Worm (Caenorhabditis elegans) whole organism, young adult: ENCODE data around the gene C49H3.16.
A peak's percentile ranks its signal among the peaks of the same experiment; 100 is the strongest.
"Not testable (repeated sequence)": the region's sequence is repeated elsewhere in the genome, so short reads cannot be mapped to it uniquely, and the experiment has no call there.

Experiments used
- B0019.2 ChIP-seq: fragments of 200-800 bp; sonication (Bioruptor generic); conservative IDR thresholded peaks from 2 replicates; pipeline ENCODE4 v1.3.6; 2022; ENCODE audit warnings: missing genetic modification reagents, missing genetic modification characterization, missing compliant biosample characterization
- B0336.3 ChIP-seq: fragments of 200-800 bp; sonication (Bioruptor generic); IDR thresholded peaks from 2 replicates; pipeline ENCODE4 v1.3.6; 2022; ENCODE audit warnings: missing genetic modification characterization, missing compliant biosample characterization
- C06A6.2 ChIP-seq: fragments of 200-800 bp; sonication (Bioruptor generic); conservative IDR thresholded peaks from 2 replicates; pipeline ENCODE4 v1.3.6; 2022; ENCODE audit warnings: missing genetic modification characterization, missing compliant biosample characterization
- C17E4.6 ChIP-seq: fragments of 200-800 bp; sonication (Bioruptor generic); IDR thresholded peaks from 2 replicates; pipeline ENCODE4 v1.3.6; 2022; ENCODE audit warnings: missing genetic modification reagents, missing genetic modification characterization, missing compliant biosample characterization
- D2030.7 ChIP-seq: fragments of 200-800 bp; sonication (Bioruptor generic); IDR thresholded peaks from 2 replicates; pipeline ENCODE4 v1.3.6; 2022; ENCODE audit warnings: missing genetic modification reagents, missing genetic modification characterization, missing compliant biosample characterization
- F33H1.4 ChIP-seq: fragments of 200-800 bp; sonication (Bioruptor generic); IDR thresholded peaks from 2 replicates; pipeline ENCODE4 v1.3.6; 2022; ENCODE audit warnings: missing genetic modification reagents, missing genetic modification characterization, missing compliant biosample characterization
- F37B4.10 ChIP-seq: fragments of 200-800 bp; sonication (Bioruptor generic); IDR thresholded peaks from 2 replicates; pipeline ENCODE4 v1.3.6; 2022; ENCODE audit warnings: missing genetic modification characterization, missing compliant biosample characterization
- F49E8.2 ChIP-seq: sonication (generic microtip); optimal IDR thresholded peaks from 3 replicates; lab custom pipeline; 2017; ENCODE audit warnings: missing genetic modification characterization, mild to moderate bottlenecking, missing compliant biosample characterization, antibody characterized with exemption, moderate library complexity; ENCODE audit not compliant: insufficient read depth
- Y53F4B.3 ChIP-seq: fragments of 200-800 bp; sonication (Bioruptor generic); IDR thresholded peaks from 2 replicates; pipeline ENCODE4 v1.3.6; 2022; ENCODE audit warnings: missing genetic modification reagents, missing genetic modification characterization, missing compliant biosample characterization
- Y67H2A.10 ChIP-seq: fragments of 200-800 bp; sonication (Bioruptor generic); conservative IDR thresholded peaks from 2 replicates; pipeline ENCODE4 v1.3.6; 2022; ENCODE audit warnings: missing genetic modification reagents, missing genetic modification characterization, missing compliant biosample characterization
- Y79H2A.3 ChIP-seq: fragments of 200-800 bp; sonication (Bioruptor generic); conservative IDR thresholded peaks from 2 replicates; pipeline ENCODE4 v1.3.6; 2022; ENCODE audit warnings: missing genetic modification reagents, missing genetic modification characterization, missing compliant biosample characterization
- Y95B8A.8 ChIP-seq: fragments of 200-800 bp; sonication (Bioruptor generic); IDR thresholded peaks from 2 replicates; pipeline ENCODE4 v1.3.6; 2022; ENCODE audit warnings: missing genetic modification reagents, missing genetic modification characterization, missing compliant biosample characterization
- ZK185.1 ChIP-seq: sonication (generic microtip); optimal IDR thresholded peaks from 2 replicates; lab custom pipeline; 2016; ENCODE audit warnings: mild to moderate bottlenecking, missing genetic modification characterization, missing compliant biosample characterization; ENCODE audit not compliant: poor library complexity, severe bottlenecking
- aptf-2 ChIP-seq: fragments of 200-800 bp; sonication (Bioruptor generic); conservative IDR thresholded peaks from 2 replicates; pipeline ENCODE4 v1.3.6; 2022; ENCODE audit warnings: missing genetic modification reagents, missing genetic modification characterization, missing compliant biosample characterization
- attf-3 ChIP-seq: fragments of 200-800 bp; sonication (Bioruptor generic); conservative IDR thresholded peaks from 2 replicates; pipeline ENCODE4 v1.3.6; 2022; ENCODE audit warnings: missing genetic modification reagents, missing genetic modification characterization, missing compliant biosample characterization
- attf-5 ChIP-seq: fragments of 200-800 bp; sonication (Bioruptor generic); optimal IDR thresholded peaks from 2 replicates; lab custom pipeline; 2018; ENCODE audit warnings: mild to moderate bottlenecking, missing genetic modification characterization, missing compliant biosample characterization
- attf-6 ChIP-seq: fragments of 200-800 bp; sonication (Bioruptor generic); IDR thresholded peaks from 2 replicates; pipeline ENCODE4 v1.3.6; 2022; ENCODE audit warnings: missing genetic modification reagents, missing genetic modification characterization, missing compliant biosample characterization
- bed-2 ChIP-seq: fragments of 200-800 bp; sonication (Bioruptor generic); IDR thresholded peaks from 2 replicates; pipeline ENCODE4 v1.3.6; 2022; ENCODE audit warnings: missing genetic modification reagents, missing genetic modification characterization, missing compliant biosample characterization
- ceh-40 ChIP-seq: fragments of 200-800 bp; sonication (Bioruptor generic); IDR thresholded peaks from 2 replicates; pipeline ENCODE4 v1.3.6; 2022; ENCODE audit warnings: missing genetic modification characterization, missing compliant biosample characterization
- ceh-91 ChIP-seq: fragments of 200-800 bp; sonication (Bioruptor generic); IDR thresholded peaks from 2 replicates; pipeline ENCODE4 v1.3.6; 2022; ENCODE audit warnings: missing genetic modification reagents, missing genetic modification characterization, missing compliant biosample characterization
- dox-1 ChIP-seq: fragments of 200-800 bp; sonication (Bioruptor generic); IDR thresholded peaks from 2 replicates; pipeline ENCODE4 v1.3.6; 2022; ENCODE audit warnings: missing genetic modification reagents, missing genetic modification characterization, missing compliant biosample characterization
- dpl-1 ChIP-seq: fragments of 150-350 bp; optimal IDR thresholded peaks from 2 replicates; lab custom pipeline; 2014; ENCODE audit warnings: missing biosample characterization, missing genetic modification reagents, missing genetic modification characterization
- efl-1 ChIP-seq: fragments of 150-350 bp; optimal IDR thresholded peaks from 2 replicates; lab custom pipeline; 2014; ENCODE audit warnings: missing biosample characterization, missing genetic modification reagents, missing genetic modification characterization
- egrh-3 ChIP-seq: fragments of 200-800 bp; sonication (Bioruptor generic); IDR thresholded peaks from 2 replicates; pipeline ENCODE4 v1.3.6; 2022; ENCODE audit warnings: missing genetic modification reagents, missing genetic modification characterization, missing compliant biosample characterization
- ekl-4 ChIP-seq: fragments of 200-800 bp; sonication (Bioruptor generic); IDR thresholded peaks from 2 replicates; pipeline ENCODE4 v1.3.6; 2022; ENCODE audit warnings: missing genetic modification reagents, missing genetic modification characterization, missing compliant biosample characterization
- hmg-1.2 ChIP-seq: fragments of 200-800 bp; sonication (Bioruptor generic); IDR thresholded peaks from 2 replicates; pipeline ENCODE4 v1.3.6; 2022; ENCODE audit warnings: missing genetic modification reagents, missing genetic modification characterization, missing compliant biosample characterization
- hsf-1 ChIP-seq: fragments of 200-800 bp; sonication (Bioruptor generic); IDR thresholded peaks from 2 replicates; pipeline ENCODE4 v1.3.6; 2022; ENCODE audit warnings: missing genetic modification reagents, missing genetic modification characterization, missing compliant biosample characterization
- let-607 ChIP-seq, 2 experiments: fragments of 200-800 bp in 1 of 2; sonication (Bioruptor generic) in 1 of 2; sonication (generic microtip) in 1 of 2; optimal IDR thresholded peaks; 2 replicates each; lab custom pipeline; 2016 to 2018; ENCODE audit warnings: mild to moderate bottlenecking in 2 of 2, missing compliant biosample characterization in 2 of 2, missing genetic modification characterization in 2 of 2, moderate library complexity in 2 of 2, missing genotype in 1 of 2
- lin-26 ChIP-seq: fragments of 200-800 bp; sonication (Bioruptor generic); IDR thresholded peaks from 2 replicates; pipeline ENCODE4 v1.3.6; 2022; ENCODE audit warnings: missing genetic modification reagents, missing genetic modification characterization, missing compliant biosample characterization
- lin-40 ChIP-seq: sonication (generic microtip); optimal IDR thresholded peaks from 2 replicates; lab custom pipeline; 2016; ENCODE audit warnings: missing genetic modification characterization, mild to moderate bottlenecking, missing compliant biosample characterization, missing genotype, missing genetic modification reagents
- lin-54 ChIP-seq: fragments of 200-800 bp; sonication (Bioruptor generic); optimal IDR thresholded peaks from 2 replicates; lab custom pipeline; 2018; ENCODE audit warnings: mild to moderate bottlenecking, missing genetic modification characterization, missing compliant biosample characterization
- lir-1 ChIP-seq: fragments of 200-800 bp; sonication (Bioruptor generic); conservative IDR thresholded peaks from 2 replicates; pipeline ENCODE4 v1.3.6; 2022; ENCODE audit warnings: missing genetic modification reagents, missing genetic modification characterization, missing compliant biosample characterization
- madf-6 ChIP-seq: fragments of 200-800 bp; sonication (Bioruptor generic); IDR thresholded peaks from 2 replicates; pipeline ENCODE4 v1.3.6; 2022; ENCODE audit warnings: missing genetic modification reagents, missing genetic modification characterization, missing compliant biosample characterization
- mcd-1 ChIP-seq: fragments of 200-800 bp; sonication (Bioruptor generic); IDR thresholded peaks from 2 replicates; pipeline ENCODE4 v1.3.6; 2022; ENCODE audit warnings: missing genetic modification reagents, missing genetic modification characterization, missing compliant biosample characterization
- nfyb-1 ChIP-seq: fragments of 200-800 bp; sonication (Bioruptor generic); IDR thresholded peaks from 2 replicates; pipeline ENCODE4 v1.3.6; 2022; ENCODE audit warnings: missing genetic modification reagents, missing genetic modification characterization, missing compliant biosample characterization
- nhr-80 ChIP-seq: sonication (generic microtip); optimal IDR thresholded peaks from 2 replicates; lab custom pipeline; 2016; ENCODE audit warnings: missing genetic modification characterization, missing compliant biosample characterization
- rcor-1 ChIP-seq: fragments of 200-800 bp; sonication (Bioruptor generic); IDR thresholded peaks from 2 replicates; pipeline ENCODE4 v1.3.6; 2022; ENCODE audit warnings: missing genetic modification reagents, missing genetic modification characterization, missing compliant biosample characterization
- rpc-1 ChIP-seq, 2 experiments: fragments of 150-350 bp in 1 of 2; sonication (generic microtip) in 1 of 2; optimal IDR thresholded peaks; 2 replicates each; lab custom pipeline; 2014 to 2018; ENCODE audit warnings: missing biosample characterization in 1 of 2, missing genetic modification characterization in 1 of 2, missing genetic modification reagents in 1 of 2, missing genotype in 1 of 2
- snpc-3.4 ChIP-seq: sonication (generic microtip); optimal IDR thresholded peaks from 2 replicates; lab custom pipeline; 2017; ENCODE audit warnings: missing genetic modification characterization, mild to moderate bottlenecking, missing compliant biosample characterization, antibody characterized with exemption, moderate library complexity, missing genotype, missing genetic modification reagents
- snpc-4 ChIP-seq, 5 experiments: fragments of 150-350 bp in 1 of 5; sonication (generic microtip) in 4 of 5; optimal IDR thresholded peaks; 2 replicates each; lab custom pipeline; 2014 to 2018; ENCODE audit warnings: missing genetic modification characterization in 5 of 5, missing biosample characterization in 3 of 5, antibody characterized with exemption in 2 of 5, mild to moderate bottlenecking in 2 of 5, missing compliant biosample characterization in 2 of 5, missing genotype in 2 of 5, moderate library complexity in 2 of 5, missing genetic modification reagents in 1 of 5
- tbp1 ChIP-seq: fragments of 200-800 bp; sonication (Bioruptor generic); optimal IDR thresholded peaks from 2 replicates; lab custom pipeline; 2018; ENCODE audit warnings: mild to moderate bottlenecking, missing genetic modification characterization, missing compliant biosample characterization
- tlf-1 ChIP-seq: fragments of 200-800 bp; sonication (Bioruptor generic); optimal IDR thresholded peaks from 2 replicates; lab custom pipeline; 2018; ENCODE audit warnings: mild to moderate bottlenecking, missing genetic modification characterization, missing compliant biosample characterization
- unc-130 ChIP-seq: sonication (generic microtip); optimal IDR thresholded peaks from 2 replicates; lab custom pipeline; 2016; ENCODE audit warnings: missing genetic modification reagents, missing genetic modification characterization, missing compliant biosample characterization
- xnd-1 ChIP-seq: sonication (generic microtip); optimal IDR thresholded peaks from 2 replicates; lab custom pipeline; 2016; ENCODE audit warnings: missing genotype, missing genetic modification reagents, missing genetic modification characterization, missing compliant biosample characterization
- ztf-18 ChIP-seq: sonication (generic microtip); optimal IDR thresholded peaks from 2 replicates; lab custom pipeline; 2016; ENCODE audit warnings: missing genotype, mild to moderate bottlenecking, missing genetic modification characterization, missing compliant biosample characterization
- ztf-6 ChIP-seq: fragments of 200-800 bp; sonication (Bioruptor generic); IDR thresholded peaks from 2 replicates; pipeline ENCODE4 v1.3.6; 2022; ENCODE audit warnings: missing genetic modification reagents, missing genetic modification characterization, missing compliant biosample characterization

Gene C49H3.16

ce11 chrIV:7946899-7947499 lies 26.8 kb downstream of the C49H3.16 start, which contains the start of gene F20D12.12:
TSS of gene F20D12.12 (plus strand) at chrIV:7947440.
- TF ChIP-seq snpc-4 (GFP tag; optimal IDR thresholded peaks at IDR 0.05; lab: Kevin White, UChicago) (peak; percentile 19), snpc-4 (tag; optimal IDR thresholded peaks at IDR 0.05; lab: Kevin White, UChicago) (peak in 3 of 4 experiments; percentile 28 to 57 (median 39)), snpc-3.4 (tag; lab: Kevin White, UChicago) (peak; percentile 64), F49E8.2 (tag; lab: Kevin White, UChicago) (peak; percentile 73), C17E4.6 (GFP tag; lab: Robert Waterston, UW) (peak; percentile 76), rcor-1 (GFP tag; lab: Robert Waterston, UW) (peak; percentile 96), unc-130 (GFP tag; lab: Kevin White, UChicago) (peak; percentile 55), lir-1 (peak; percentile 72), nfyb-1 (GFP tag; lab: Robert Waterston, UW) (peak; percentile 96), Y95B8A.8 (GFP tag; lab: Robert Waterston, UW) (peak; percentile 97), lin-54 (GFP tag; lab: Kevin White, UChicago) (peak; percentile 78), attf-3 (peak; percentile 88), ztf-6 (GFP tag; lab: Robert Waterston, UW) (peak; percentile 75; the same call in 1 of the 2 replicates), D2030.7 (GFP tag; lab: Robert Waterston, UW) (peak; percentile 99), lin-40 (tag; lab: Kevin White, UChicago) (peak; percentile 71), ZK185.1 (peak; percentile 51), nhr-80 (tag; lab: Kevin White, UChicago) (peak; percentile 48), ztf-18 (tag; lab: Kevin White, UChicago) (peak; percentile 38), C06A6.2 (GFP tag; lab: Robert Waterston, UW) (peak; percentile 88), mcd-1 (GFP tag; lab: Robert Waterston, UW) (peak; percentile 88), ceh-40 (GFP tag; lab: Robert Waterston, UW) (0 out of 2 replicates have a peak, but pooled peaks have one; percentile 40), F33H1.4 (GFP tag; lab: Robert Waterston, UW) (peak; percentile 88), attf-5 (GFP tag; lab: Kevin White, UChicago) (peak; percentile 94), ekl-4 (GFP tag; lab: Robert Waterston, UW) (peak; percentile 90), madf-6 (GFP tag; lab: Robert Waterston, UW) (peak; percentile 96), xnd-1 (peak; percentile 69), hsf-1 (peak; percentile 88), B0019.2 (GFP tag; lab: Robert Waterston, UW) (peak; percentile 96), bed-2 (GFP tag; lab: Robert Waterston, UW) (peak; percentile 91), dpl-1 (GFP tag; lab: Kevin White, UChicago) (peak; percentile 67), hmg-1.2 (peak; percentile 85), B0336.3 (peak; percentile 60), attf-6 (GFP tag; lab: Robert Waterston, UW) (peak; percentile 75), tlf-1 (GFP tag; lab: Kevin White, UChicago) (peak; percentile 69), tbp1 (GFP tag; lab: Kevin White, UChicago) (peak; percentile 59), Y53F4B.3 (GFP tag; lab: Robert Waterston, UW) (peak; percentile 53; the same call in 1 of the 2 replicates), Y79H2A.3 (GFP tag; lab: Robert Waterston, UW) (peak; percentile 90), aptf-2 (peak; percentile 97), dox-1 (peak; percentile 97), efl-1 (GFP tag; lab: Kevin White, UChicago) (peak; percentile 92), Y67H2A.10 (GFP tag; lab: Robert Waterston, UW) (peak; percentile 86), rpc-1 (optimal IDR thresholded peaks at IDR 0.05; lab: Kevin White, UChicago) (peak; percentile 14), ceh-91 (GFP tag; lab: Robert Waterston, UW) (peak; percentile 97), let-607 (tag; optimal IDR thresholded peaks at IDR 0.05; lab: Kevin White, UChicago) (peak in 1 of 2 experiments; percentile 47), egrh-3 (GFP tag; lab: Robert Waterston, UW) (peak; percentile 83), F37B4.10 (GFP tag; lab: Robert Waterston, UW) (0 out of 2 replicates have a peak, but pooled peaks have one; percentile 6), lin-26 (peak; percentile 84)
- TF ChIP-seq rpc-1 (tag; optimal IDR thresholded peaks at IDR 0.05; lab: Kevin White, UChicago) = not testable (repeated sequence)
